Worm (Caenorhabditis elegans) whole organism, L3 larva: Measurements from ENCODE around the gene ssu-2.
A peak's percentile ranks its signal among the peaks of the same experiment; 100 is the strongest.

Experiments used
- ceh-82 ChIP-seq: fragments of 150-350 bp; optimal IDR thresholded peaks from 2 replicates; lab custom pipeline; 2014; ENCODE audit warnings: missing biosample characterization, missing genetic modification characterization
- egl-27 ChIP-seq: sonication (generic microtip); optimal IDR thresholded peaks from 4 replicates; lab custom pipeline; 2017; ENCODE audit warnings: missing biosample characterization, missing genetic modification reagents, missing genetic modification characterization
- egl-5 ChIP-seq: fragments of 150-350 bp; optimal IDR thresholded peaks from 2 replicates; lab custom pipeline; 2017; ENCODE audit warnings: missing biosample characterization, missing genetic modification reagents, missing genetic modification characterization, inconsistent platforms
- fkh-10 ChIP-seq: sonication (generic microtip); optimal IDR thresholded peaks from 2 replicates; lab custom pipeline; 2017; ENCODE audit warnings: missing biosample characterization, missing genetic modification reagents, missing genetic modification characterization
- nhr-12 ChIP-seq: fragments of 150-350 bp; optimal IDR thresholded peaks from 2 replicates; lab custom pipeline; 2014; ENCODE audit warnings: missing biosample characterization, missing genetic modification characterization
- nhr-23 ChIP-seq: fragments of 150-350 bp; optimal IDR thresholded peaks from 2 replicates; lab custom pipeline; 2014; ENCODE audit warnings: missing biosample characterization, missing genetic modification reagents, missing genetic modification characterization
- nhr-237 ChIP-seq: fragments of 150-350 bp; optimal IDR thresholded peaks from 2 replicates; lab custom pipeline; 2014; ENCODE audit warnings: missing biosample characterization, missing genetic modification characterization

DNA sequence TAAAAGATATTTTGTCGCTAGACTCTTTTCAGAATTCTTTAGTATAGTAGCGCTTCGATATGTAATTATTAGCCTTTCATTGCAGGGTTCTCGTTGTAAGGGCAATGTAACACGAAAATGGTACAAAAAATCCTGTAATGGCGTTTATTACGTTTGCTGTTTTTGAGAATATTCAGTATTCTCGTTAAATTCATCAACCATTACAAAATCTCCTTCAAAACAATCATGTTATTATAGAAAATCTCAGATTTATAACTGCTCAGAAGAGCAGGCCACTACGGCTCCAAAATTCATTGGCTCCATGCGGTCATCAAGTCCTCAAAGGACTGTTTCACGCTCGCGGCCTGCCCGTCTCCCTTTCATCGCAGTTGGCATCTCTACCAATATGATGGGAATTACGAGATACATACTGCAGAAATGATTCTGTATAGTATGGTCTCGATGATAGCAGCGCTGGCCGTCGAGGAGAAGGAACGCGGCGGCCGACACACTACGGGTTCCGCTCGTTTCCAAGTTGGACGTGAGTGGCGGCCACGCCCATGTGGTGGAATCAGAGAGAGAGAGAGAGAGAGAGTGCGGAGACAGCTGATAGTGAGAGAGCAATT, 34.3 kb upstream of the ssu-2 start:
- no peak for TF ChIP-seq ceh-82 (tag; lab: Kevin White, UChicago)
- TF ChIP-seq egl-27 (tag; lab: Kevin White, UChicago): no peak
- no peak for TF ChIP-seq nhr-237 (tag; lab: Kevin White, UChicago)
- no peak for TF ChIP-seq egl-5 (tag; lab: Kevin White, UChicago)
- TF ChIP-seq nhr-23 (tag; lab: Kevin White, UChicago): peak; percentile 37
- no peak for TF ChIP-seq nhr-12
- TF ChIP-seq fkh-10: no peak
